Fruit fly (Drosophila melanogaster) whole organism, embryonic: ENCODE measurements around the gene CG32488.

ENCODE experiments used
- Aef1 ChIP-seq: fragments of 200-800 bp; sonication (Bioruptor generic); IDR thresholded peaks from 3 replicates; pipeline ENCODE4 v1.3.6; 2022; ENCODE audit warnings: missing biosample characterization, missing genetic modification characterization
- BEAF-32 ChIP-seq: fragments of 200-800 bp; sonication (Bioruptor generic); optimal IDR thresholded peaks from 3 replicates; lab custom pipeline; 2017; ENCODE audit warnings: missing biosample characterization, missing genetic modification characterization, mild to moderate bottlenecking, moderate library complexity, missing genetic modification reagents
- Bteb2 ChIP-seq: fragments of 200-800 bp; sonication (Bioruptor generic); optimal IDR thresholded peaks from 2 replicates; lab custom pipeline; 2016; ENCODE audit warnings: missing biosample characterization, missing genetic modification characterization
- CG11085 ChIP-seq: fragments of 200-800 bp; sonication (Bioruptor generic); IDR thresholded peaks from 2 replicates; pipeline ENCODE4 v1.3.6; 2022; ENCODE audit warnings: missing biosample characterization, missing genetic modification characterization
- CG12155 ChIP-seq: fragments of 200-800 bp; sonication (Bioruptor generic); optimal IDR thresholded peaks from 3 replicates; lab custom pipeline; 2016; ENCODE audit warnings: missing biosample characterization, missing genetic modification characterization
- CG17186 ChIP-seq: fragments of 200-800 bp; sonication (Bioruptor generic); optimal IDR thresholded peaks from 3 replicates; lab custom pipeline; 2017; ENCODE audit warnings: missing biosample characterization, missing genetic modification reagents, missing genetic modification characterization
- CG30403 ChIP-seq: fragments of 200-800 bp; sonication (Bioruptor generic); optimal IDR thresholded peaks from 3 replicates; lab custom pipeline; 2016; ENCODE audit warnings: missing biosample characterization, missing genetic modification characterization
- CG3847 ChIP-seq: fragments of 200-800 bp; sonication (Bioruptor generic); IDR thresholded peaks from 2 replicates; pipeline ENCODE4 v1.3.6; 2022; ENCODE audit warnings: missing biosample characterization, missing genetic modification characterization
- CG42726 ChIP-seq: fragments of 200-800 bp; sonication (Bioruptor generic); IDR thresholded peaks from 2 replicates; pipeline ENCODE4 v1.3.6; 2022; ENCODE audit warnings: missing biosample characterization, missing genetic modification characterization; ENCODE audit not compliant: partially characterized antibody
- CG4360 ChIP-seq: fragments of 200-800 bp; sonication (Bioruptor generic); IDR thresholded peaks from 2 replicates; pipeline ENCODE4 v1.3.6; 2022; ENCODE audit warnings: missing biosample characterization, missing genetic modification characterization
- CG4404 ChIP-seq: fragments of 200-800 bp; sonication (Bioruptor generic); IDR thresholded peaks from 2 replicates; pipeline ENCODE4 v1.3.6; 2022; ENCODE audit warnings: missing biosample characterization, missing genetic modification characterization
- CG5953 ChIP-seq: fragments of 200-800 bp; sonication (Bioruptor generic); IDR thresholded peaks from 2 replicates; pipeline ENCODE4 v1.3.6; 2022; ENCODE audit warnings: missing biosample characterization, missing genetic modification characterization
- CG6683 ChIP-seq: fragments of 200-800 bp; sonication (Bioruptor generic); optimal IDR thresholded peaks from 2 replicates; lab custom pipeline; 2017; ENCODE audit warnings: missing biosample characterization, mild to moderate bottlenecking, missing genetic modification characterization, missing genetic modification reagents
- D19B ChIP-seq: fragments of 200-800 bp; sonication (Bioruptor generic); optimal IDR thresholded peaks from 2 replicates; lab custom pipeline; 2017; ENCODE audit warnings: missing biosample characterization, mild to moderate bottlenecking, missing genetic modification characterization
- E2f1 ChIP-seq: fragments of 200-800 bp; sonication (Bioruptor generic); IDR thresholded peaks from 2 replicates; pipeline ENCODE4 v1.3.6; 2022; ENCODE audit warnings: missing biosample characterization, missing genetic modification characterization
- Fer3 ChIP-seq: fragments of 200-800 bp; sonication (Bioruptor generic); optimal IDR thresholded peaks from 2 replicates; lab custom pipeline; 2018; ENCODE audit warnings: missing biosample characterization, mild to moderate bottlenecking, missing genetic modification characterization, moderate library complexity
- H15 ChIP-seq: fragments of 200-800 bp; sonication (Bioruptor generic); IDR thresholded peaks from 3 replicates; pipeline ENCODE4 v1.3.6; 2022; ENCODE audit warnings: missing biosample characterization, missing genetic modification characterization
- HLH4C ChIP-seq: fragments of 200-800 bp; sonication (Bioruptor generic); IDR thresholded peaks from 3 replicates; pipeline ENCODE4 v1.3.6; 2022; ENCODE audit warnings: missing biosample characterization, missing genetic modification characterization; ENCODE audit not compliant: partially characterized antibody
- HLHmδ ChIP-seq: fragments of 200-800 bp; sonication (Bioruptor generic); optimal IDR thresholded peaks from 2 replicates; lab custom pipeline; 2018; ENCODE audit warnings: missing biosample characterization, mild to moderate bottlenecking, missing genetic modification characterization, moderate library complexity
- Lpt ChIP-seq: fragments of >200 bp; optimal IDR thresholded peaks from 2 replicates; lab custom pipeline; 2018; ENCODE audit warnings: missing biosample characterization, missing genetic modification characterization
- Med ChIP-seq: fragments of 200-800 bp; sonication (Bioruptor generic); peaks from one replicate; lab custom pipeline; 2016; ENCODE audit warnings: missing biosample characterization, missing genetic modification characterization, mild to moderate bottlenecking, inconsistent platforms, moderate library complexity
- Mrtf ChIP-seq: fragments of 200-800 bp; sonication (Bioruptor generic); IDR thresholded peaks from 3 replicates; pipeline ENCODE4 v1.3.6; 2022; ENCODE audit warnings: missing biosample characterization, missing genetic modification characterization
- Myb ChIP-seq: fragments of 200-800 bp; sonication (Bioruptor generic); optimal IDR thresholded peaks from 2 replicates; lab custom pipeline; 2016; ENCODE audit warnings: missing biosample characterization, missing genetic modification characterization
- Nf-YB ChIP-seq: fragments of 200-800 bp; sonication (Bioruptor generic); optimal IDR thresholded peaks from 3 replicates; lab custom pipeline; 2019; ENCODE audit warnings: missing biosample characterization, mild to moderate bottlenecking, missing genetic modification characterization, moderate library complexity
- Oaz ChIP-seq: fragments of 200-800 bp; sonication (Bioruptor generic); IDR thresholded peaks from 2 replicates; pipeline ENCODE4 v1.3.6; 2022; ENCODE audit warnings: missing biosample characterization, missing genetic modification characterization
- Oli ChIP-seq: fragments of 200-800 bp; sonication (Bioruptor generic); optimal IDR thresholded peaks from 2 replicates; lab custom pipeline; 2018; ENCODE audit warnings: missing biosample characterization, mild to moderate bottlenecking, missing genetic modification characterization, moderate library complexity
- Pdp1 ChIP-seq, 2 experiments: fragments of 200-800 bp; sonication (Bioruptor generic); optimal IDR thresholded peaks; 3 replicates each; lab custom pipeline; 2016; ENCODE audit warnings: missing biosample characterization in 2 of 2, missing genetic modification characterization in 2 of 2, mild to moderate bottlenecking in 1 of 2, moderate library complexity in 1 of 2
- Six4 ChIP-seq: fragments of 200-800 bp; sonication (Bioruptor generic); optimal IDR thresholded peaks from 2 replicates; lab custom pipeline; 2016; ENCODE audit warnings: missing biosample characterization, missing genetic modification characterization
- Trl ChIP-seq, 3 experiments: fragments of >200 bp in 2 of 3; fragments of 200-800 bp in 1 of 3; sonication (Bioruptor generic) in 1 of 3; optimal IDR thresholded peaks; 2 replicates in 1 of 3; 3 replicates in 2 of 3; lab custom pipeline; 2016 to 2017; ENCODE audit warnings: missing biosample characterization in 1 of 3, missing genetic modification characterization in 1 of 3
- ase ChIP-seq: fragments of 200-800 bp; sonication (Bioruptor generic); IDR thresholded peaks from 3 replicates; pipeline ENCODE4 v1.3.6; 2022; ENCODE audit warnings: missing biosample characterization, missing genetic modification characterization
- btn ChIP-seq: fragments of 200-800 bp; sonication (Bioruptor generic); optimal IDR thresholded peaks from 2 replicates; lab custom pipeline; 2016; ENCODE audit warnings: missing biosample characterization, missing genetic modification characterization
- caup ChIP-seq: fragments of 200-800 bp; sonication (Bioruptor generic); optimal IDR thresholded peaks from 3 replicates; lab custom pipeline; 2017; ENCODE audit warnings: missing biosample characterization, mild to moderate bottlenecking, missing genetic modification characterization, moderate library complexity; ENCODE audit not compliant: severe bottlenecking
- emc ChIP-seq: fragments of 200-800 bp; sonication (Bioruptor generic); optimal IDR thresholded peaks from 2 replicates; lab custom pipeline; 2016; ENCODE audit warnings: missing biosample characterization, missing genetic modification characterization
- gt ChIP-seq: fragments of 200-800 bp; sonication (Bioruptor generic); IDR thresholded peaks from 2 replicates; pipeline ENCODE4 v1.3.6; 2022; ENCODE audit warnings: missing biosample characterization, missing genetic modification characterization
- kah ChIP-seq: fragments of 200-800 bp; sonication (Bioruptor generic); optimal IDR thresholded peaks from 2 replicates; lab custom pipeline; 2018; ENCODE audit warnings: missing biosample characterization, mild to moderate bottlenecking, missing genetic modification characterization
- kay ChIP-seq: fragments of 200-800 bp; sonication (Bioruptor generic); optimal IDR thresholded peaks from 2 replicates; lab custom pipeline; 2016; ENCODE audit warnings: missing biosample characterization, missing genetic modification characterization
- ken ChIP-seq: fragments of 200-800 bp; sonication (Bioruptor generic); IDR thresholded peaks from 3 replicates; pipeline ENCODE4 v1.3.6; 2022; ENCODE audit warnings: missing biosample characterization, missing genetic modification characterization
- maf-S ChIP-seq: fragments of 200-800 bp; sonication (Bioruptor generic); optimal IDR thresholded peaks from 2 replicates; lab custom pipeline; 2016; ENCODE audit warnings: missing biosample characterization, missing genetic modification characterization
- nerfin-2 ChIP-seq: fragments of 200-800 bp; sonication (Bioruptor generic); IDR thresholded peaks from 2 replicates; pipeline ENCODE4 v1.3.6; 2022; ENCODE audit warnings: missing biosample characterization, missing genetic modification characterization; ENCODE audit not compliant: partially characterized antibody
- onecut ChIP-seq: fragments of 200-800 bp; sonication (Bioruptor generic); IDR thresholded peaks from 2 replicates; pipeline ENCODE4 v1.3.6; 2022; ENCODE audit warnings: missing biosample characterization, missing genetic modification characterization
- peb ChIP-seq: fragments of 200-800 bp; sonication (Bioruptor generic); IDR thresholded peaks from 2 replicates; pipeline ENCODE4 v1.3.6; 2022; ENCODE audit warnings: missing biosample characterization, missing genetic modification characterization
- psq ChIP-seq: fragments of 200-800 bp; sonication (Bioruptor generic); optimal IDR thresholded peaks from 2 replicates; lab custom pipeline; 2017; ENCODE audit warnings: missing biosample characterization, missing genetic modification characterization
- pum ChIP-seq: fragments of 200-800 bp; sonication (Bioruptor generic); optimal IDR thresholded peaks from 2 replicates; lab custom pipeline; 2016; ENCODE audit warnings: missing biosample characterization, missing genetic modification characterization
- rib ChIP-seq: fragments of 200-800 bp; sonication (Bioruptor generic); IDR thresholded peaks from 2 replicates; pipeline ENCODE4 v1.3.6; 2022; ENCODE audit warnings: missing biosample characterization, missing genetic modification characterization
- run ChIP-seq: fragments of 200-800 bp; sonication (Bioruptor generic); optimal IDR thresholded peaks from 3 replicates; lab custom pipeline; 2018; ENCODE audit warnings: missing biosample characterization, mild to moderate bottlenecking, missing genetic modification characterization
- sens ChIP-seq: fragments of 200-800 bp; sonication (Bioruptor generic); peaks from one replicate; lab custom pipeline; 2016; ENCODE audit warnings: missing biosample characterization, missing genetic modification characterization
- slbo ChIP-seq: fragments of 200-800 bp; sonication (Bioruptor generic); IDR thresholded peaks from 2 replicates; pipeline ENCODE4 v1.3.6; 2022; ENCODE audit warnings: missing biosample characterization, missing genetic modification characterization
- tap ChIP-seq: fragments of 200-800 bp; optimal IDR thresholded peaks from 3 replicates; lab custom pipeline; 2019; ENCODE audit warnings: missing biosample characterization, mild to moderate bottlenecking, missing genetic modification characterization, moderate library complexity
- tx ChIP-seq: fragments of 200-800 bp; sonication (Bioruptor generic); optimal IDR thresholded peaks from 2 replicates; lab custom pipeline; 2016; ENCODE audit warnings: missing biosample characterization, missing genetic modification characterization

Gene CG32488

DNA sequence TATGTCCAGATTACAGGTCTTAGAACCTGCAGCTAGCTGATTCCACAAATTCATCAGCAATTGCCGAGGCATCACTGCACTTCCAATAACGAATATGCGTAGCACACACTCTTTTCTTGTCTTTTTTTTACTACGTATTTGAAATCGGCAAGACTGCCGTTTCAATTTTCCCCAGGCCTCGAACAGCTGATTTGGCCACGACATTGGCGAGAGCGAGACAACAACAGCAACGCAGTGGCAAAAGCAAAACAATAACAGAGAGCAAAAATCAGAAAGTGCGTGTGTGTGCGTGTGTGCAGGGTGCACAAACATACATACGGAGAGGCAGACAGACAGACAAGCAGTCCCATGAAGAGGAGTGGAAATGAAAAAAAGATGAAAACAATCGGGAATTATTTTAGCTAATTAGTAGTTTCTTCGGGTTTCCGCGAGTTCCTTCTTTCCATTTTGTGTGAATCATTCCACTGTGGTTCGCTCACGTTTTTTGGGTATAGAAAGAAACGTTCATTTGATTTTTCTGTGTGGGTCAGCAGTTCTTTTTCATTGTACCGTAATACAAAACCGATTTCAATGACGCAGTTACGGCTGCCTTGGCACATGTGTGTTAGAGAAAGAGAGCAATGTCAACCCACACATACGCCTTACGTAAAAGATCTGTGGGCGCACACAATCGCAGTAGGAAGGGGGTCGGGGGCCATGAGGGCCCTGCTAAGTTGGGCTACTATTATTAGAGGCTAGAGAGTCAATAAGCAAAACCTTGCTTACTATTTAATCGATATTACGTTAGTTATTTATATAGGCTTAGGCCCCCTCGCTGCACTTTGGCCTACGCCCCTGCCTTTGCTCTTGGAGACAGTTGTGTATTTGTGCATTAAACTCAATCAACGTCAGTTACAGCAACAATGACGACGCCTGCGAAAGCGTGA, 44.4 kb upstream of the CG32488 start (continued):
- TF ChIP-seq CG17186 (GFP tag; lab: Kevin White, UChicago): peak; percentile 93
- TF ChIP-seq CG4404 (GFP tag; lab: Robert Waterston, UW): peak; percentile 99
- TF ChIP-seq pum: peak; percentile 99
- TF ChIP-seq CG12155 (GFP tag; lab: Kevin White, UChicago): peak; percentile 98
- TF ChIP-seq kay (GFP tag; lab: Kevin White, UChicago): peak; percentile 97
- peak; percentile 100 for TF ChIP-seq slbo
- peak; percentile 98 for TF ChIP-seq caup (GFP tag; lab: Kevin White, UChicago)
- TF ChIP-seq Bteb2 (GFP tag; lab: Kevin White, UChicago): peak; percentile 97
- TF ChIP-seq CG3847 (GFP tag; lab: Robert Waterston, UW): peak; percentile 99
- TF ChIP-seq Lpt (GFP tag; lab: Kevin White, UChicago): peak; percentile 12
- TF ChIP-seq CG6683 (GFP tag; lab: Kevin White, UChicago): peak; percentile 95
- peak; percentile 98 for TF ChIP-seq Oli (tag; lab: Kevin White, UChicago)
- peak; percentile 97 for TF ChIP-seq peb
- TF ChIP-seq emc (GFP tag; lab: Kevin White, UChicago): peak; percentile 97
- peak; percentile 93 for TF ChIP-seq D19B (GFP tag; lab: Kevin White, UChicago)
- TF ChIP-seq BEAF-32 (GFP tag; lab: Kevin White, UChicago): peak; percentile 12
- TF ChIP-seq Six4 (GFP tag; lab: Kevin White, UChicago): peak; percentile 96
- peak; percentile 93 for TF ChIP-seq Myb (GFP tag; lab: Kevin White, UChicago)
- TF ChIP-seq CG42726 (GFP tag; lab: Robert Waterston, UW): no peak
- TF ChIP-seq Med (GFP tag; lab: Kevin White, UChicago): peak; percentile 100
- TF ChIP-seq rib: peak; percentile 99
- TF ChIP-seq tx (GFP tag; lab: Kevin White, UChicago): peak; percentile 98
- TF ChIP-seq psq (GFP tag; lab: Kevin White, UChicago): peak; percentile 92
- TF ChIP-seq CG11085 (GFP tag; lab: Robert Waterston, UW): peak; percentile 99
- peak; percentile 92 for TF ChIP-seq kah
- peak; percentile 85 for TF ChIP-seq run (tag; lab: Kevin White, UChicago)
- TF ChIP-seq CG4360 (GFP tag; lab: Robert Waterston, UW): peak; percentile 91
- peak; percentile 97 for TF ChIP-seq btn
- peak; percentile 99 for TF ChIP-seq Aef1
- TF ChIP-seq CG30403 (GFP tag; lab: Kevin White, UChicago): peak; percentile 99
- peak; percentile 98 for TF ChIP-seq gt
- TF ChIP-seq Mrtf (GFP tag; lab: Robert Waterston, UW): peak; percentile 99
- TF ChIP-seq Fer3 (tag; lab: Kevin White, UChicago): peak; percentile 98
- peak; percentile 99 for TF ChIP-seq ase
- TF ChIP-seq maf-S: peak; percentile 99
- peak; percentile 99 for TF ChIP-seq H15
- no peak for TF ChIP-seq HLHmδ (GFP tag; lab: Kevin White, UChicago)
- peak; percentile 98 for TF ChIP-seq Oaz (GFP tag; lab: Robert Waterston, UW)
- peak; percentile 97 for TF ChIP-seq tap (tag; lab: Kevin White, UChicago)
- peak; percentile 26 to 67 for TF ChIP-seq Trl (optimal IDR thresholded peaks at IDR 0.05; lab: Kevin White, UChicago)
- TF ChIP-seq Trl (GFP tag; optimal IDR thresholded peaks at IDR 0.05; lab: Kevin White, UChicago): peak; percentile 99
- TF ChIP-seq ken: peak; percentile 100
- TF ChIP-seq onecut (GFP tag; lab: Robert Waterston, UW): peak; percentile 97
- TF ChIP-seq E2f1 (GFP tag; lab: Robert Waterston, UW): peak; percentile 99
- TF ChIP-seq CG5953 (GFP tag; lab: Robert Waterston, UW): peak; percentile 99
- TF ChIP-seq sens (GFP tag; lab: Kevin White, UChicago): peak; percentile 100
- TF ChIP-seq HLH4C (GFP tag; lab: Robert Waterston, UW): no peak
- peak; percentile 76 for TF ChIP-seq Nf-YB (GFP tag; lab: Kevin White, UChicago)
- TF ChIP-seq Pdp1 (GFP tag; optimal IDR thresholded peaks at IDR 0.05; lab: Kevin White, UChicago): peak; percentile 99
- no peak for TF ChIP-seq nerfin-2 (GFP tag; lab: Robert Waterston, UW)
